Fruit fly (Drosophila melanogaster) whole organism, pupa: ENCODE results near the gene Rpn11.
A peak's percentile ranks its signal among the peaks of the same experiment; 100 is the strongest.

ENCODE experiments used
- CG13204 ChIP-seq: fragments of 200-800 bp; sonication (Bioruptor generic); optimal IDR thresholded peaks from 2 replicates; lab custom pipeline; 2018; ENCODE audit warnings: missing biosample characterization, mild to moderate bottlenecking, missing genetic modification characterization, moderate library complexity
- CG15710 ChIP-seq: fragments of 200-800 bp; sonication (Bioruptor generic); optimal IDR thresholded peaks from 2 replicates; lab custom pipeline; 2018; ENCODE audit warnings: missing biosample characterization, mild to moderate bottlenecking, missing genetic modification characterization, moderate library complexity
- CG17806 ChIP-seq: fragments of 200-800 bp; sonication (Bioruptor generic); optimal IDR thresholded peaks from 2 replicates; lab custom pipeline; 2018; ENCODE audit warnings: missing biosample characterization, mild to moderate bottlenecking, missing genetic modification characterization, moderate library complexity
- CG8301 ChIP-seq: fragments of 200-800 bp; sonication (Bioruptor generic); optimal IDR thresholded peaks from 2 replicates; lab custom pipeline; 2018; ENCODE audit warnings: missing biosample characterization, mild to moderate bottlenecking, missing genetic modification characterization
- CG9948 ChIP-seq: fragments of 200-800 bp; sonication (Bioruptor generic); optimal IDR thresholded peaks from 2 replicates; lab custom pipeline; 2018; ENCODE audit warnings: missing biosample characterization, mild to moderate bottlenecking, missing genetic modification characterization, moderate library complexity
- EcR ChIP-seq: fragments of 200-800 bp; sonication (Bioruptor generic); optimal IDR thresholded peaks from 3 replicates; lab custom pipeline; 2019; ENCODE audit warnings: missing biosample characterization, missing genetic modification characterization, mild to moderate bottlenecking, moderate library complexity, missing genetic modification reagents
- Ets98B ChIP-seq: fragments of 200-800 bp; sonication (Bioruptor generic); IDR thresholded peaks from 2 replicates; pipeline ENCODE4 v1.3.6; 2022; ENCODE audit warnings: missing biosample characterization, missing genetic modification characterization
- Snoo ChIP-seq: fragments of 200-800 bp; sonication (Bioruptor generic); optimal IDR thresholded peaks from 3 replicates; lab custom pipeline; 2017; ENCODE audit warnings: missing biosample characterization, mild to moderate bottlenecking, missing genetic modification characterization, inconsistent platforms

dm6 chr2L:5052367-5052914, 7.1 kb downstream of the Rpn11 start, which contains the start of gene senju:
- TF ChIP-seq Snoo (tag; lab: Kevin White, UChicago) (peak; percentile 80), CG9948 (tag; lab: Kevin White, UChicago) (peak; percentile 71), Ets98B (GFP tag; lab: Robert Waterston, UW) (peak; percentile 87), CG13204 (GFP tag; lab: Kevin White, UChicago) (no peak), CG8301 (tag; lab: Kevin White, UChicago) (peak; percentile 79), CG15710 (tag; lab: Kevin White, UChicago) (peak; percentile 77), CG17806 (peak; percentile 77), EcR (GFP tag; lab: Kevin White, UChicago) (peak; percentile 57)
